Fruit fly (Drosophila melanogaster) whole organism, embryonic: ENCODE data around the gene dtn.
A peak's percentile ranks its signal among the peaks of the same experiment; 100 is the strongest.

Experiments used
- Atf3 ChIP-seq: fragments of 200-800 bp; sonication (Bioruptor generic); optimal IDR thresholded peaks from 3 replicates; lab custom pipeline; 2016; ENCODE audit warnings: missing biosample characterization, missing genetic modification characterization
- CG17385 ChIP-seq: fragments of 200-800 bp; sonication (Bioruptor generic); optimal IDR thresholded peaks from 3 replicates; lab custom pipeline; 2018; ENCODE audit warnings: missing biosample characterization, mild to moderate bottlenecking, missing genetic modification characterization
- CG2202 ChIP-seq: fragments of 200-800 bp; sonication (Bioruptor generic); optimal IDR thresholded peaks from 2 replicates; lab custom pipeline; 2018; ENCODE audit warnings: missing biosample characterization, mild to moderate bottlenecking, missing genetic modification characterization
- Lpt ChIP-seq: fragments of >200 bp; optimal IDR thresholded peaks from 2 replicates; lab custom pipeline; 2018; ENCODE audit warnings: missing biosample characterization, missing genetic modification characterization
- Med ChIP-seq: fragments of 200-800 bp; sonication (Bioruptor generic); peaks from one replicate; lab custom pipeline; 2016; ENCODE audit warnings: missing biosample characterization, missing genetic modification characterization, mild to moderate bottlenecking, inconsistent platforms, moderate library complexity
- Nf-YC ChIP-seq: fragments of 200-800 bp; optimal IDR thresholded peaks from 3 replicates; lab custom pipeline; 2019; ENCODE audit warnings: missing biosample characterization, mild to moderate bottlenecking, missing genetic modification characterization, moderate library complexity
- Sox100B ChIP-seq: fragments of 200-800 bp; sonication (Bioruptor generic); optimal IDR thresholded peaks from 3 replicates; lab custom pipeline; 2018; ENCODE audit warnings: missing biosample characterization, mild to moderate bottlenecking, missing genetic modification characterization
- dm ChIP-seq: fragments of 200-800 bp; sonication (Bioruptor generic); optimal IDR thresholded peaks from 3 replicates; lab custom pipeline; 2016; ENCODE audit warnings: missing biosample characterization, missing genetic modification characterization
- sna ChIP-seq: fragments of 200-800 bp; sonication (Bioruptor generic); IDR thresholded peaks from 2 replicates; pipeline ENCODE4 v1.3.6; 2022; ENCODE audit warnings: missing biosample characterization, missing genetic modification characterization; ENCODE audit not compliant: partially characterized antibody
- tll ChIP-seq, 2 experiments: fragments of 200-800 bp in 1 of 2; fragments of >200 bp in 1 of 2; sonication (Bioruptor generic) in 1 of 2; optimal IDR thresholded peaks; 2 replicates each; lab custom pipeline; 2017 to 2019; ENCODE audit warnings: missing biosample characterization in 2 of 2, missing genetic modification characterization in 2 of 2, mild to moderate bottlenecking in 1 of 2, moderate library complexity in 1 of 2

- peak; percentile 85 for TF ChIP-seq Nf-YC (tag; lab: Kevin White, UChicago)
- peak in 1 of 2 experiments; percentile 71 for TF ChIP-seq tll (GFP tag; optimal IDR thresholded peaks at IDR 0.05; lab: Kevin White, UChicago)
- peak; percentile 82 for TF ChIP-seq CG2202 (tag; lab: Kevin White, UChicago)
- TF ChIP-seq dm: peak; percentile 87
- peak; percentile 95 for TF ChIP-seq Atf3 (GFP tag; lab: Kevin White, UChicago)
- 0 out of 2 replicates have a peak, but pooled peaks have one; percentile 33 for TF ChIP-seq sna (GFP tag; lab: Robert Waterston, UW)
- TF ChIP-seq CG17385: peak; percentile 94
- peak; percentile 99 for TF ChIP-seq Sox100B (GFP tag; lab: Kevin White, UChicago)
- TF ChIP-seq Med (GFP tag; lab: Kevin White, UChicago): peak; percentile 99
- TF ChIP-seq Lpt: no peak
Measured at dm6 chrX:6265456-6265877, 40.0 kb downstream of the dtn start.
